Worm (Caenorhabditis elegans): ENCODE measurements around the gene JC8.16.

- TF ChIP-seq him-1 (tag; optimal IDR thresholded peaks at IDR 0.05) (no peak), W03F9.2 (tag; optimal IDR thresholded peaks at IDR 0.05) (no peak), dao-5 (tag; optimal IDR thresholded peaks at IDR 0.05) (no peak)
Observed at ce11 chrIV:13300591-13300990, 41.6 kb downstream of the JC8.16 start, which contains the start of gene csn-6.
